Fruit fly (Drosophila melanogaster) whole organism, embryonic: ENCODE measurements around the gene AsnRS.
A peak's percentile ranks its signal among the peaks of the same experiment; 100 is the strongest.

ENCODE experiments used
- Antp ChIP-seq: fragments of 200-800 bp; sonication (Bioruptor generic); optimal IDR thresholded peaks from 3 replicates; lab custom pipeline; 2016; ENCODE audit warnings: missing biosample characterization, missing genetic modification characterization
- Atf3 ChIP-seq: fragments of 200-800 bp; sonication (Bioruptor generic); optimal IDR thresholded peaks from 3 replicates; lab custom pipeline; 2016; ENCODE audit warnings: missing biosample characterization, missing genetic modification characterization
- B-H2 ChIP-seq: fragments of 200-800 bp; sonication (Bioruptor generic); optimal IDR thresholded peaks from 2 replicates; lab custom pipeline; 2018; ENCODE audit warnings: missing biosample characterization, mild to moderate bottlenecking, missing genetic modification characterization
- CG10366 ChIP-seq: fragments of 200-800 bp; sonication (Bioruptor generic); IDR thresholded peaks from 2 replicates; pipeline ENCODE4 v1.3.6; 2022; ENCODE audit warnings: missing biosample characterization, missing genetic modification characterization
- CG11696 ChIP-seq: fragments of 200-800 bp; sonication (Bioruptor generic); IDR thresholded peaks from 2 replicates; pipeline ENCODE4 v1.3.6; 2022; ENCODE audit warnings: missing biosample characterization, missing genetic modification characterization
- CG12769 ChIP-seq: fragments of 200-800 bp; sonication (Bioruptor generic); optimal IDR thresholded peaks from 2 replicates; lab custom pipeline; 2019; ENCODE audit warnings: missing biosample characterization, mild to moderate bottlenecking, missing genetic modification characterization, moderate library complexity
- CG13775 ChIP-seq: fragments of 200-800 bp; sonication (Bioruptor generic); optimal IDR thresholded peaks from 3 replicates; lab custom pipeline; 2017; ENCODE audit warnings: missing biosample characterization, mild to moderate bottlenecking, missing genetic modification characterization
- CG17385 ChIP-seq: fragments of 200-800 bp; sonication (Bioruptor generic); optimal IDR thresholded peaks from 3 replicates; lab custom pipeline; 2018; ENCODE audit warnings: missing biosample characterization, mild to moderate bottlenecking, missing genetic modification characterization
- CG1792 ChIP-seq: fragments of 200-800 bp; sonication (Bioruptor generic); optimal IDR thresholded peaks from 2 replicates; lab custom pipeline; 2016; ENCODE audit warnings: missing biosample characterization, missing genetic modification characterization
- CG1832 ChIP-seq: fragments of 200-800 bp; sonication (Bioruptor generic); optimal IDR thresholded peaks from 2 replicates; lab custom pipeline; 2017; ENCODE audit warnings: missing biosample characterization, mild to moderate bottlenecking, missing genetic modification characterization, inconsistent platforms
- CG3163 ChIP-seq: fragments of 200-800 bp; sonication (Bioruptor generic); optimal IDR thresholded peaks from 3 replicates; lab custom pipeline; 2016; ENCODE audit warnings: missing biosample characterization, missing genetic modification characterization
- CG6175 ChIP-seq: fragments of 200-800 bp; sonication (Bioruptor generic); IDR thresholded peaks from 3 replicates; pipeline ENCODE4 v1.3.6; 2022; ENCODE audit warnings: missing biosample characterization, missing genetic modification characterization
- CG6791 ChIP-seq: fragments of 200-800 bp; sonication (Bioruptor generic); IDR thresholded peaks from 3 replicates; pipeline ENCODE4 v1.3.6; 2022; ENCODE audit warnings: missing biosample characterization, missing genetic modification characterization; ENCODE audit not compliant: partially characterized antibody
- CG7963 ChIP-seq: fragments of 200-800 bp; sonication (Bioruptor generic); IDR thresholded peaks from 3 replicates; pipeline ENCODE4 v1.3.6; 2022; ENCODE audit warnings: missing biosample characterization, missing genetic modification characterization; ENCODE audit not compliant: partially characterized antibody
- CG8388 ChIP-seq: fragments of 200-800 bp; sonication (Bioruptor generic); optimal IDR thresholded peaks from 2 replicates; lab custom pipeline; 2019; ENCODE audit warnings: missing biosample characterization, mild to moderate bottlenecking, missing genetic modification characterization, moderate library complexity
- CG9609 ChIP-seq: fragments of 200-800 bp; sonication (Bioruptor generic); optimal IDR thresholded peaks from 3 replicates; lab custom pipeline; 2016; ENCODE audit warnings: missing biosample characterization, missing genetic modification characterization
- CoRest ChIP-seq: fragments of 200-800 bp; sonication (Bioruptor generic); optimal IDR thresholded peaks from 3 replicates; lab custom pipeline; 2018; ENCODE audit warnings: missing biosample characterization, mild to moderate bottlenecking, missing genetic modification characterization, moderate library complexity
- D ChIP-seq, 2 experiments: fragments of 200-800 bp in 1 of 2; fragments of >200 bp in 1 of 2; sonication (Bioruptor generic) in 1 of 2; optimal IDR thresholded peaks; 2 replicates in 1 of 2; 3 replicates in 1 of 2; lab custom pipeline; 2017; ENCODE audit warnings: mild to moderate bottlenecking in 1 of 2, missing biosample characterization in 1 of 2, missing genetic modification characterization in 1 of 2, missing genetic modification reagents in 1 of 2
- Deaf1 ChIP-seq: fragments of 200-800 bp; optimal IDR thresholded peaks from 3 replicates; lab custom pipeline; 2019; ENCODE audit warnings: missing biosample characterization, mild to moderate bottlenecking, missing genetic modification characterization, moderate library complexity
- Gsc ChIP-seq: fragments of 200-800 bp; sonication (Bioruptor generic); IDR thresholded peaks from 2 replicates; pipeline ENCODE4 v1.3.6; 2022; ENCODE audit warnings: missing biosample characterization, missing genetic modification characterization
- Vsx1 ChIP-seq: fragments of 200-800 bp; sonication (Bioruptor generic); optimal IDR thresholded peaks from 2 replicates; lab custom pipeline; 2017; ENCODE audit warnings: missing biosample characterization, mild to moderate bottlenecking, missing genetic modification characterization, missing genetic modification reagents
- ab ChIP-seq: fragments of 200-800 bp; sonication (Bioruptor generic); optimal IDR thresholded peaks from 2 replicates; lab custom pipeline; 2016; ENCODE audit warnings: missing biosample characterization, missing genetic modification characterization
- ap ChIP-seq: fragments of 200-800 bp; sonication (Bioruptor generic); IDR thresholded peaks from 2 replicates; pipeline ENCODE4 v1.3.6; 2022; ENCODE audit warnings: missing biosample characterization, missing genetic modification characterization
- bigmax ChIP-seq: fragments of 200-800 bp; sonication (Bioruptor generic); optimal IDR thresholded peaks from 2 replicates; lab custom pipeline; 2018; ENCODE audit warnings: missing biosample characterization, mild to moderate bottlenecking, missing genetic modification characterization
- croc ChIP-seq: fragments of 200-800 bp; sonication (Bioruptor generic); conservative IDR thresholded peaks from 3 replicates; pipeline ENCODE4 v1.3.6; 2022; ENCODE audit warnings: missing biosample characterization, missing genetic modification characterization
- crp ChIP-seq, 2 experiments: fragments of 200-800 bp; sonication (Bioruptor generic); optimal IDR thresholded peaks; 2 replicates in 1 of 2; 3 replicates in 1 of 2; lab custom pipeline; 2017; ENCODE audit warnings: missing biosample characterization in 2 of 2, missing genetic modification characterization in 2 of 2, mild to moderate bottlenecking in 1 of 2, moderate library complexity in 1 of 2
- dimm ChIP-seq: fragments of 200-800 bp; sonication (Bioruptor generic); IDR thresholded peaks from 2 replicates; pipeline ENCODE4 v1.3.6; 2022; ENCODE audit warnings: missing biosample characterization, missing genetic modification characterization
- dmrt11E ChIP-seq: fragments of 200-800 bp; sonication (Bioruptor generic); optimal IDR thresholded peaks from 3 replicates; lab custom pipeline; 2018; ENCODE audit warnings: missing biosample characterization, mild to moderate bottlenecking, missing genetic modification characterization, moderate library complexity
- gsb ChIP-seq: fragments of 200-800 bp; sonication (Bioruptor generic); IDR thresholded peaks from 2 replicates; pipeline ENCODE4 v1.3.6; 2022; ENCODE audit warnings: missing biosample characterization, missing genetic modification characterization
- gsb-n ChIP-seq: fragments of 200-800 bp; sonication (Bioruptor generic); optimal IDR thresholded peaks from 3 replicates; lab custom pipeline; 2018; ENCODE audit warnings: missing biosample characterization, mild to moderate bottlenecking, missing genetic modification characterization
- insv ChIP-seq, 2 experiments: fragments of 200-800 bp; sonication (Bioruptor generic); optimal IDR thresholded peaks; 3 replicates each; lab custom pipeline; 2016 to 2018; ENCODE audit warnings: missing biosample characterization in 2 of 2, missing genetic modification characterization in 2 of 2
- kah ChIP-seq: fragments of 200-800 bp; sonication (Bioruptor generic); optimal IDR thresholded peaks from 2 replicates; lab custom pipeline; 2018; ENCODE audit warnings: missing biosample characterization, mild to moderate bottlenecking, missing genetic modification characterization
- mirr ChIP-seq: fragments of 200-800 bp; sonication (Bioruptor generic); optimal IDR thresholded peaks from 3 replicates; lab custom pipeline; 2018; ENCODE audit warnings: missing biosample characterization, mild to moderate bottlenecking, missing genetic modification characterization
- nau ChIP-seq: fragments of 200-800 bp; sonication (Bioruptor generic); optimal IDR thresholded peaks from 3 replicates; lab custom pipeline; 2017; ENCODE audit warnings: missing biosample characterization, mild to moderate bottlenecking, missing genetic modification characterization, missing genetic modification reagents
- pum ChIP-seq: fragments of 200-800 bp; sonication (Bioruptor generic); optimal IDR thresholded peaks from 2 replicates; lab custom pipeline; 2016; ENCODE audit warnings: missing biosample characterization, missing genetic modification characterization
- salm ChIP-seq: fragments of 200-800 bp; sonication (Bioruptor generic); optimal IDR thresholded peaks from 2 replicates; lab custom pipeline; 2018; ENCODE audit warnings: missing biosample characterization, mild to moderate bottlenecking, missing genetic modification characterization
- slp2 ChIP-seq: fragments of 200-800 bp; sonication (Bioruptor generic); optimal IDR thresholded peaks from 2 replicates; lab custom pipeline; 2016; ENCODE audit warnings: missing biosample characterization, missing genetic modification characterization
- sna ChIP-seq: fragments of 200-800 bp; sonication (Bioruptor generic); IDR thresholded peaks from 2 replicates; pipeline ENCODE4 v1.3.6; 2022; ENCODE audit warnings: missing biosample characterization, missing genetic modification characterization; ENCODE audit not compliant: partially characterized antibody
- trem ChIP-seq: fragments of 200-800 bp; optimal IDR thresholded peaks from 3 replicates; lab custom pipeline; 2019; ENCODE audit warnings: missing biosample characterization, mild to moderate bottlenecking, missing genetic modification characterization, moderate library complexity
- vfl ChIP-seq: fragments of 200-800 bp; sonication (Bioruptor generic); optimal IDR thresholded peaks from 2 replicates; lab custom pipeline; 2016; ENCODE audit warnings: missing biosample characterization, missing genetic modification characterization

The AsnRS gene

dm6 chr2L:19181153-19181892 lies 49.6 kb upstream of the AsnRS start, which contains the start of gene CG17568 (continued):
- no peak for TF ChIP-seq CG7963 (GFP tag; lab: Robert Waterston, UW)
- TF ChIP-seq Atf3 (GFP tag; lab: Kevin White, UChicago): no peak
- TF ChIP-seq CG10366 (GFP tag; lab: Robert Waterston, UW): no peak
- no peak for TF ChIP-seq croc (GFP tag; lab: Robert Waterston, UW)
- no peak for TF ChIP-seq ap (GFP tag; lab: Robert Waterston, UW)
- no peak for TF ChIP-seq crp (GFP tag; optimal IDR thresholded peaks at IDR 0.05; lab: Kevin White, UChicago)
- no peak for TF ChIP-seq salm (tag; lab: Kevin White, UChicago)
- no peak for TF ChIP-seq dimm (GFP tag; lab: Robert Waterston, UW)
- no peak for TF ChIP-seq pum (GFP tag; lab: Kevin White, UChicago)
- no peak for TF ChIP-seq CG13775 (GFP tag; lab: Kevin White, UChicago)
- no peak for TF ChIP-seq CG9609 (GFP tag; lab: Kevin White, UChicago)
- no peak for TF ChIP-seq B-H2 (GFP tag; lab: Kevin White, UChicago)
- no peak for TF ChIP-seq nau (GFP tag; lab: Kevin White, UChicago)
- no peak for TF ChIP-seq CG6791 (GFP tag; lab: Robert Waterston, UW)
- no peak for TF ChIP-seq Antp (GFP tag; lab: Kevin White, UChicago)
- TF ChIP-seq bigmax (GFP tag; lab: Kevin White, UChicago): no peak
- no peak for TF ChIP-seq gsb-n (tag; lab: Kevin White, UChicago)
- TF ChIP-seq slp2: no peak
- no peak for TF ChIP-seq CoRest (tag; lab: Kevin White, UChicago)
- TF ChIP-seq CG1792 (GFP tag; lab: Kevin White, UChicago): no peak
- TF ChIP-seq Gsc: no peak
- no peak for TF ChIP-seq CG6175 (GFP tag; lab: Robert Waterston, UW)
- peak; percentile 15 for TF ChIP-seq trem (tag; lab: Kevin White, UChicago)
- no peak for TF ChIP-seq D (optimal IDR thresholded peaks at IDR 0.05; lab: Kevin White, UChicago)
- no peak for TF ChIP-seq D (GFP tag; optimal IDR thresholded peaks at IDR 0.05; lab: Kevin White, UChicago)
- no peak for TF ChIP-seq ab (GFP tag; lab: Kevin White, UChicago)
- TF ChIP-seq sna (GFP tag; lab: Robert Waterston, UW): no peak
- no peak for TF ChIP-seq gsb
- TF ChIP-seq kah (GFP tag; lab: Kevin White, UChicago): no peak
- peak in 1 of 2 experiments; percentile 91 for TF ChIP-seq insv (GFP tag; optimal IDR thresholded peaks at IDR 0.05; lab: Kevin White, UChicago)
- no peak for TF ChIP-seq CG3163 (GFP tag; lab: Kevin White, UChicago)
- no peak for TF ChIP-seq dmrt11E (tag; lab: Kevin White, UChicago)
- no peak for TF ChIP-seq Deaf1 (tag; lab: Kevin White, UChicago)
- no peak for TF ChIP-seq Vsx1 (GFP tag; lab: Kevin White, UChicago)
- no peak for TF ChIP-seq CG12769 (tag; lab: Kevin White, UChicago)
- TF ChIP-seq CG11696 (GFP tag; lab: Robert Waterston, UW): no peak
- no peak for TF ChIP-seq CG1832 (GFP tag; lab: Kevin White, UChicago)
- TF ChIP-seq CG8388 (GFP tag; lab: Kevin White, UChicago): no peak
- no peak for TF ChIP-seq CG17385 (GFP tag; lab: Kevin White, UChicago)
- TF ChIP-seq vfl (GFP tag; lab: Kevin White, UChicago): no peak
- TF ChIP-seq mirr (GFP tag; lab: Kevin White, UChicago): no peak
- TF ChIP-seq, all 482 proteins: peak for 53
